Worm (Caenorhabditis elegans): ENCODE results near the gene puf-3.

puf-3 gene

ce11 chrIV:13505144-13505543 lies 6.8 kb downstream of the puf-3 start, which contains the start of gene seld-1:
Gene seld-1 (plus strand): TSS chrIV:13505444.
- TF ChIP-seq B0310.2 (tag; optimal IDR thresholded peaks at IDR 0.05) (no peak), hmbx-1 (tag; optimal IDR thresholded peaks at IDR 0.05) (no peak), pes-1 (GFP tag; IDR thresholded peaks at IDR 0.05) (no peak), sea-1 (GFP tag; conservative IDR thresholded peaks at IDR 0.05) (no peak), hmg-4 (GFP tag; optimal IDR thresholded peaks at IDR 0.05) (no peak), flt-1 (GFP tag; IDR thresholded peaks at IDR 0.05) (no peak), hnd-1 (tag; optimal IDR thresholded peaks at IDR 0.05) (no peak), tbx-37 (GFP tag; conservative IDR thresholded peaks at IDR 0.05) (no peak)

ce11 chrIV:13504065-13504464 lies 7.9 kb downstream of the puf-3 start:
- TF ChIP-seq pes-1 (GFP tag; IDR thresholded peaks at IDR 0.05) (peak; percentile 63), flt-1 (GFP tag; IDR thresholded peaks at IDR 0.05) (peak; percentile 59), scrt-1 (GFP tag; IDR thresholded peaks at IDR 0.05) (0 out of 2 replicates have a peak, but pooled peaks have one; percentile 14)

- TF ChIP-seq ceh-13 (GFP tag; optimal IDR thresholded peaks at IDR 0.05) (no peak), hnd-1 (tag; optimal IDR thresholded peaks at IDR 0.05) (no peak), pes-1 (GFP tag; IDR thresholded peaks at IDR 0.05) (no peak), tbx-37 (GFP tag; conservative IDR thresholded peaks at IDR 0.05) (no peak), flt-1 (GFP tag; IDR thresholded peaks at IDR 0.05) (no peak), hmbx-1 (tag; optimal IDR thresholded peaks at IDR 0.05) (no peak), B0310.2 (tag; optimal IDR thresholded peaks at IDR 0.05) (no peak), hmg-4 (GFP tag; optimal IDR thresholded peaks at IDR 0.05) (no peak), aly-1 (tag; optimal IDR thresholded peaks at IDR 0.05) (no peak), ceh-36 (tag; optimal IDR thresholded peaks at IDR 0.05) (no peak), tra-4 (tag; optimal IDR thresholded peaks at IDR 0.05) (no peak), ama-1 (optimal IDR thresholded peaks at IDR 0.05) (no peak), scrt-1 (GFP tag; IDR thresholded peaks at IDR 0.05) (no peak), tbx-11 (GFP tag; IDR thresholded peaks at IDR 0.05) (no peak), F13C5.2 (tag; optimal IDR thresholded peaks at IDR 0.05) (no peak), sea-1 (GFP tag; conservative IDR thresholded peaks at IDR 0.05) (no peak), ets-7 (tag; optimal IDR thresholded peaks at IDR 0.05) (no peak)
Measured at ce11 chrIV:13502806-13503363, 9.1 kb downstream of the puf-3 start, which contains the start of gene tbc-9. Gene tbc-9 (minus strand): TSS chrIV:13502856.

- TF ChIP-seq ama-1 (optimal IDR thresholded peaks at IDR 0.05): no peak
Measured at ce11 chrIV:13493719-13494118, 18.2 kb downstream of the puf-3 start.

ce11 chrIV:13492271-13492670 lies 19.7 kb downstream of the puf-3 start, which contains the start of gene Y45F10A.7:
Gene Y45F10A.7 (plus strand): TSS chrIV:13492571.
- no peak for TF ChIP-seq hmg-4 (GFP tag; optimal IDR thresholded peaks at IDR 0.05)
- TF ChIP-seq tra-4 (tag; optimal IDR thresholded peaks at IDR 0.05): no peak
- TF ChIP-seq hnd-1 (tag; optimal IDR thresholded peaks at IDR 0.05): no peak
- TF ChIP-seq ceh-13 (GFP tag; optimal IDR thresholded peaks at IDR 0.05): no peak
- TF ChIP-seq hmbx-1 (tag; optimal IDR thresholded peaks at IDR 0.05): no peak
- no peak for TF ChIP-seq F13C5.2 (tag; optimal IDR thresholded peaks at IDR 0.05)
- TF ChIP-seq B0310.2 (tag; optimal IDR thresholded peaks at IDR 0.05): no peak
- no peak for TF ChIP-seq ets-7 (tag; optimal IDR thresholded peaks at IDR 0.05)

ce11 chrIV:13487596-13487995 lies 24.4 kb downstream of the puf-3 start:
- no peak for TF ChIP-seq tra-4 (tag; optimal IDR thresholded peaks at IDR 0.05)
- TF ChIP-seq tbx-11 (GFP tag; IDR thresholded peaks at IDR 0.05): no peak
- TF ChIP-seq pes-1 (GFP tag; IDR thresholded peaks at IDR 0.05): no peak
- no peak for TF ChIP-seq hmbx-1 (tag; optimal IDR thresholded peaks at IDR 0.05)
- no peak for TF ChIP-seq ets-7 (tag; optimal IDR thresholded peaks at IDR 0.05)
- TF ChIP-seq sea-1 (GFP tag; conservative IDR thresholded peaks at IDR 0.05): no peak
- TF ChIP-seq B0310.2 (tag; optimal IDR thresholded peaks at IDR 0.05): no peak
- no peak for TF ChIP-seq tbx-37 (GFP tag; conservative IDR thresholded peaks at IDR 0.05)
- no peak for TF ChIP-seq hmg-4 (GFP tag; optimal IDR thresholded peaks at IDR 0.05)
- no peak for TF ChIP-seq hnd-1 (tag; optimal IDR thresholded peaks at IDR 0.05)
- no peak for TF ChIP-seq aly-1 (tag; optimal IDR thresholded peaks at IDR 0.05)
- no peak for TF ChIP-seq ceh-36 (tag; optimal IDR thresholded peaks at IDR 0.05)
- TF ChIP-seq ama-1 (optimal IDR thresholded peaks at IDR 0.05): no peak
- no peak for TF ChIP-seq F13C5.2 (tag; optimal IDR thresholded peaks at IDR 0.05)
- no peak for TF ChIP-seq ceh-13 (GFP tag; optimal IDR thresholded peaks at IDR 0.05)
- no peak for TF ChIP-seq scrt-1 (GFP tag; IDR thresholded peaks at IDR 0.05)
- TF ChIP-seq flt-1 (GFP tag; IDR thresholded peaks at IDR 0.05): no peak

- TF ChIP-seq sea-1 (GFP tag; conservative IDR thresholded peaks at IDR 0.05) (no peak), pes-1 (GFP tag; IDR thresholded peaks at IDR 0.05) (peak; percentile 68), hmbx-1 (tag; optimal IDR thresholded peaks at IDR 0.05) (no peak), hmg-4 (GFP tag; optimal IDR thresholded peaks at IDR 0.05) (no peak), tra-4 (tag; optimal IDR thresholded peaks at IDR 0.05) (no peak), scrt-1 (GFP tag; IDR thresholded peaks at IDR 0.05) (no peak), ets-7 (tag; optimal IDR thresholded peaks at IDR 0.05) (no peak), tbx-11 (GFP tag; IDR thresholded peaks at IDR 0.05) (no peak)
Measured at ce11 chrIV:13487019-13487418, 24.9 kb downstream of the puf-3 start.

ce11 chrIV:13483596-13483995 lies 28.4 kb downstream of the puf-3 start:
- TF ChIP-seq ceh-13 (GFP tag; optimal IDR thresholded peaks at IDR 0.05) (no peak), hnd-1 (tag; optimal IDR thresholded peaks at IDR 0.05) (no peak), ama-1 (optimal IDR thresholded peaks at IDR 0.05) (no peak), ceh-36 (tag; optimal IDR thresholded peaks at IDR 0.05) (no peak), tra-4 (tag; optimal IDR thresholded peaks at IDR 0.05) (no peak), aly-1 (tag; optimal IDR thresholded peaks at IDR 0.05) (no peak), pes-1 (GFP tag; IDR thresholded peaks at IDR 0.05) (no peak), flt-1 (GFP tag; IDR thresholded peaks at IDR 0.05) (no peak), tbx-11 (GFP tag; IDR thresholded peaks at IDR 0.05) (no peak), B0310.2 (tag; optimal IDR thresholded peaks at IDR 0.05) (no peak), tbx-37 (GFP tag; conservative IDR thresholded peaks at IDR 0.05) (no peak), scrt-1 (GFP tag; IDR thresholded peaks at IDR 0.05) (no peak), ets-7 (tag; optimal IDR thresholded peaks at IDR 0.05) (no peak), sea-1 (GFP tag; conservative IDR thresholded peaks at IDR 0.05) (no peak), hmbx-1 (tag; optimal IDR thresholded peaks at IDR 0.05) (no peak), hmg-4 (GFP tag; optimal IDR thresholded peaks at IDR 0.05) (no peak), F13C5.2 (tag; optimal IDR thresholded peaks at IDR 0.05) (no peak)

Measured in whole organism, early embryonic.